Worm (Caenorhabditis elegans): ENCODE data around the gene Y39A1A.9.

Y39A1A.9 gene

DNA sequence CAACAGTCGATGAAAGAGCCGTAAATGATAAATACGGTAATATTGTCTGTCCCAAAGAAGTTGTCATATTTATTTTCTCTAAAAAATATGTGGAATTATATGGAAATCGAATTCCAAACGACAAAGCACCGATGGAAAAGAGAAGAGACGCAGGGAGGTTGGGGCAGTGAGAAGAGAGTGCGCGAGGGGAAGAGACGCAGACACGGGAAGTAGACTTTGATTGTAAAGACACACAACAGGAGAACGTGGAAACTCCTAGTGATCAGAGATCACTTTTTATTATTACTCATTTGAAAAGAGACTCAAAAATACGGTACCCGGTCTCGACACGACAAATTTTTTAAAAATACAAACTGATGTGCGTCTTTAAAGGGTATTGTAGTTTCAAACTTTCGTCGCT, 4.9 kb downstream of the Y39A1A.9 start (continued):
- TF ChIP-seq dmd-4 (tag; optimal IDR thresholded peaks at IDR 0.05): no peak
- no peak for TF ChIP-seq nhr-12 (tag; optimal IDR thresholded peaks at IDR 0.05)
- no peak for TF ChIP-seq ama-1 (optimal IDR thresholded peaks at IDR 0.05)
- no peak for TF ChIP-seq alr-1 (tag; optimal IDR thresholded peaks at IDR 0.05)
- TF ChIP-seq Y55F3AM.14 (GFP tag; optimal IDR thresholded peaks at IDR 0.05): no peak

DNA sequence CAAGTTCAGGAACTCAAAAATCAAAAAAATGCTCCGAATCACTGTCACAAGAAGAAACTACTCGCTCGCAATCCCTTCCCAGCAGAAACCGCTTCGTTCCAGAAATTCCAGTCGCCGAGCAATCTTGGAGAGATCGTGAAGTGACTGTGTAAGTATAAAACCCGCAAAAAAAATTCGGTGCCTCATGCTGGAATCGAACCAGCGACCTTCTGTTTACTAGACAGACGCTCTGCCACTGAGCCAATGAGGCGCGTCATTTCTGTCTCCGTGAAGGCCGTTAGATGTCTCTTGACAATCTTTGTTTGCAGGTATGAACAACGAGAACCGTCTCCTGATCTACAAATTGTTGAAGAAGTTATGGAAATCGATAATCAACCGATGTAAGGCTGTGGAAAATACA, 8.7 kb downstream of the Y39A1A.9 start:
- TF ChIP-seq nhr-25 (tag; optimal IDR thresholded peaks at IDR 0.05) (peak; percentile 17), lin-39 (tag; optimal IDR thresholded peaks at IDR 0.05) (no peak), unc-55 (GFP tag; optimal IDR thresholded peaks at IDR 0.05) (peak; percentile 12), Y55F3AM.14 (GFP tag; optimal IDR thresholded peaks at IDR 0.05) (no peak), nhr-237 (tag; optimal IDR thresholded peaks at IDR 0.05) (no peak), lin-13 (GFP tag; optimal IDR thresholded peaks at IDR 0.05) (peak; percentile 2), sma-3 (GFP tag; optimal IDR thresholded peaks at IDR 0.05) (peak; percentile 41), nhr-6 (tag; optimal IDR thresholded peaks at IDR 0.05) (no peak), ZK546.5 (tag; optimal IDR thresholded peaks at IDR 0.05) (no peak), crh-2 (tag; optimal IDR thresholded peaks at IDR 0.05) (no peak), F13H6.1 (tag; optimal IDR thresholded peaks at IDR 0.05) (peak; percentile 10), skn-1 (tag; optimal IDR thresholded peaks at IDR 0.05) (no peak), elt-1 (tag; optimal IDR thresholded peaks at IDR 0.05) (no peak), nhr-21 (tag; optimal IDR thresholded peaks at IDR 0.05) (peak; percentile 17), aly-2 (tag; optimal IDR thresholded peaks at IDR 0.05) (no peak), fos-1 (tag; optimal IDR thresholded peaks at IDR 0.05) (peak; percentile 47), C34F6.9 (tag; optimal IDR thresholded peaks at IDR 0.05) (peak; percentile 26), lsy-2 (tag; optimal IDR thresholded peaks at IDR 0.05) (peak in 1 of 2 experiments; percentile 47), nhr-129 (tag; optimal IDR thresholded peaks at IDR 0.05) (peak; percentile 73), gmeb-1 (tag; optimal IDR thresholded peaks at IDR 0.05) (peak; percentile 39), sma-9 (GFP tag; optimal IDR thresholded peaks at IDR 0.05) (peak; percentile 22), sma-9 (tag; optimal IDR thresholded peaks at IDR 0.05) (no peak)

DNA sequence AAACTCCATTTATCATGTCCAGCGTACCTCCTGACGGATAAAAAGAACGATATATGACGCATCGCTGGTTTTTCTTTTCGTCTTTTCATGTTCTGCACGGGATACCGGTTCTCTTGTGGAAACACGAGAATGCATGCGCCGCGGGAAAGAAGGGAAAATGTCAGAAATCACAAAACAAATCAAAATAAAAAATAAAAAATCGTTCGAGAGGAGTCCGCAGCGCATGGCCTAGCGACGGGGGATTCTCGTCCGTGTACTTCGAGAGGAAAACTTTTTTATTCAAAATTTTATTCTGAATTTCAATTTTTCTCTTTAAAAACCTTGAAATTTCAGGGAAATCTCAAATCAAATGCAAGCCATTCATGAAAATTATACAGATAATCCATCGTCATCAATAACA, 12.1 kb downstream of the Y39A1A.9 start, which contains the start of the genes lron-10 and hpr-9:
Gene lron-10, minus strand, starts transcription at position 162 of the 400 bp plus-strand sequence.
Gene hpr-9, plus strand, starts transcription at position 344 of the 400 bp plus-strand sequence.
- TF ChIP-seq alr-1 (tag; optimal IDR thresholded peaks at IDR 0.05) (no peak), nhr-237 (tag; optimal IDR thresholded peaks at IDR 0.05) (no peak), lin-39 (tag; optimal IDR thresholded peaks at IDR 0.05) (no peak), nhr-12 (tag; optimal IDR thresholded peaks at IDR 0.05) (no peak), Y55F3AM.14 (GFP tag; optimal IDR thresholded peaks at IDR 0.05) (peak; percentile 70), peb-1 (tag; optimal IDR thresholded peaks at IDR 0.05) (no peak), mdl-1 (tag; optimal IDR thresholded peaks at IDR 0.05) (peak in 1 of 2 experiments; percentile 1), R02D3.7 (tag; optimal IDR thresholded peaks at IDR 0.05) (no peak), nhr-10 (tag; optimal IDR thresholded peaks at IDR 0.05) (no peak), unc-62 (GFP tag; optimal IDR thresholded peaks at IDR 0.05) (no peak), snpc-4 (tag; optimal IDR thresholded peaks at IDR 0.05) (peak; percentile 50), elt-3 (tag; optimal IDR thresholded peaks at IDR 0.05) (no peak), sem-4 (tag; optimal IDR thresholded peaks at IDR 0.05) (peak; percentile 79), ama-1 (optimal IDR thresholded peaks at IDR 0.05) (no peak), mab-5 (tag; optimal IDR thresholded peaks at IDR 0.05) (no peak), gmeb-1 (tag; optimal IDR thresholded peaks at IDR 0.05) (peak; percentile 87), F13H6.1 (tag; optimal IDR thresholded peaks at IDR 0.05) (peak; percentile 75), nhr-11 (tag; optimal IDR thresholded peaks at IDR 0.05) (no peak), C34F6.9 (tag; optimal IDR thresholded peaks at IDR 0.05) (peak; percentile 69), unc-55 (GFP tag; optimal IDR thresholded peaks at IDR 0.05) (peak; percentile 69), fos-1 (tag; optimal IDR thresholded peaks at IDR 0.05) (peak; percentile 70), ceh-16 (tag; optimal IDR thresholded peaks at IDR 0.05) (no peak), sma-9 (GFP tag; optimal IDR thresholded peaks at IDR 0.05) (peak; percentile 81), sma-9 (tag; optimal IDR thresholded peaks at IDR 0.05) (no peak), mbf-1 (tag; optimal IDR thresholded peaks at IDR 0.05) (no peak), ztf-11 (tag; optimal IDR thresholded peaks at IDR 0.05) (no peak), unc-39 (tag; optimal IDR thresholded peaks at IDR 0.05) (no peak), nhr-129 (tag; optimal IDR thresholded peaks at IDR 0.05) (peak; percentile 31), zag-1 (tag; optimal IDR thresholded peaks at IDR 0.05) (no peak), ceh-82 (tag; optimal IDR thresholded peaks at IDR 0.05) (no peak), lin-11 (tag; optimal IDR thresholded peaks at IDR 0.05) (peak; percentile 28), lin-13 (GFP tag; optimal IDR thresholded peaks at IDR 0.05) (peak; percentile 68), elt-1 (tag; optimal IDR thresholded peaks at IDR 0.05) (no peak), egl-27 (tag; optimal IDR thresholded peaks at IDR 0.05) (peak; percentile 70), nhr-6 (tag; optimal IDR thresholded peaks at IDR 0.05) (no peak), nhr-77 (tag; optimal IDR thresholded peaks at IDR 0.05) (no peak), crh-2 (tag; optimal IDR thresholded peaks at IDR 0.05) (peak; percentile 73), ZK546.5 (tag; optimal IDR thresholded peaks at IDR 0.05) (no peak), nhr-21 (tag; optimal IDR thresholded peaks at IDR 0.05) (peak; percentile 89), ztf-1 (GFP tag; conservative IDR thresholded peaks at IDR 0.05) (no peak), dmd-4 (tag; optimal IDR thresholded peaks at IDR 0.05) (no peak), blmp-1 (tag; optimal IDR thresholded peaks at IDR 0.05; ENCODE audit: insufficient read depth) (peak; percentile 46), lsy-2 (tag; optimal IDR thresholded peaks at IDR 0.05) (peak; percentile 54 to 85), nhr-23 (tag; optimal IDR thresholded peaks at IDR 0.05) (no peak), aly-2 (tag; optimal IDR thresholded peaks at IDR 0.05) (no peak), skn-1 (tag; optimal IDR thresholded peaks at IDR 0.05) (no peak)
